Worm (Caenorhabditis elegans) whole organism, L1 larva: Measurements from ENCODE around the gene gur-3.

Source experiments
- Y116A8C.19 ChIP-seq: sonication (generic microtip); optimal IDR thresholded peaks from 2 replicates; lab custom pipeline; 2016; ENCODE audit warnings: missing compliant biosample characterization, missing genetic modification characterization, borderline replicate concordance
- aly-2 ChIP-seq: fragments of 150-350 bp; optimal IDR thresholded peaks from 2 replicates; lab custom pipeline; 2014; ENCODE audit warnings: missing biosample characterization, missing genetic modification characterization
- ceh-8 ChIP-seq: fragments of 200-800 bp; sonication (Bioruptor generic); optimal IDR thresholded peaks from 2 replicates; lab custom pipeline; 2018; ENCODE audit warnings: mild to moderate bottlenecking, missing genetic modification characterization, moderate library complexity, missing compliant biosample characterization
- dpl-1 ChIP-seq, 3 experiments: fragments of 150-350 bp in 2 of 3; sonication (generic microtip) in 1 of 3; optimal IDR thresholded peaks; 2 replicates each; lab custom pipeline; 2014 to 2017; ENCODE audit warnings: missing biosample characterization in 3 of 3, missing genetic modification characterization in 3 of 3, missing genetic modification reagents in 3 of 3
- elt-3 ChIP-seq, 6 experiments: fragments of 150-350 bp in 1 of 6; sonication (generic microtip); optimal IDR thresholded peaks; 2 replicates each; lab custom pipeline; 2017 to 2018; ENCODE audit warnings: missing biosample characterization in 6 of 6, missing genetic modification characterization in 6 of 6, inconsistent platforms in 1 of 6
- lir-3 ChIP-seq: sonication (generic microtip); optimal IDR thresholded peaks from 2 replicates; lab custom pipeline; 2016; ENCODE audit warnings: mild to moderate bottlenecking, missing genetic modification characterization, moderate library complexity, missing compliant biosample characterization; ENCODE audit not compliant: poor library complexity
- lsy-2 ChIP-seq, 2 experiments: fragments of 150-350 bp; optimal IDR thresholded peaks; 2 replicates each; lab custom pipeline; 2014; ENCODE audit warnings: missing biosample characterization in 2 of 2, missing genetic modification characterization in 2 of 2
- nhr-11 ChIP-seq: fragments of 150-350 bp; optimal IDR thresholded peaks from 2 replicates; lab custom pipeline; 2014; ENCODE audit warnings: missing biosample characterization, missing genetic modification characterization
- nhr-12 ChIP-seq: sonication (generic microtip); optimal IDR thresholded peaks from 2 replicates; lab custom pipeline; 2017; ENCODE audit warnings: missing biosample characterization, missing genetic modification characterization
- nhr-76 ChIP-seq: sonication (generic microtip); optimal IDR thresholded peaks from 2 replicates; lab custom pipeline; 2017; ENCODE audit warnings: missing biosample characterization, missing genetic modification characterization
- pag-3 ChIP-seq: sonication (generic microtip); optimal IDR thresholded peaks from 2 replicates; lab custom pipeline; 2017; ENCODE audit warnings: missing genetic modification characterization, mild to moderate bottlenecking, missing compliant biosample characterization, antibody characterized with exemption, borderline replicate concordance; ENCODE audit not compliant: insufficient read depth
- pqm-1 ChIP-seq: sonication (generic microtip); optimal IDR thresholded peaks from 3 replicates; lab custom pipeline; 2017; ENCODE audit warnings: missing biosample characterization, missing genetic modification characterization
- sup-37 ChIP-seq: fragments of 200-800 bp; sonication (Bioruptor generic); optimal IDR thresholded peaks from 2 replicates; lab custom pipeline; 2018; ENCODE audit warnings: mild to moderate bottlenecking, missing genetic modification characterization, missing compliant biosample characterization
- unc-62 ChIP-seq: fragments of 150-350 bp; optimal IDR thresholded peaks from 2 replicates; lab custom pipeline; 2014; ENCODE audit warnings: missing biosample characterization, missing genetic modification reagents, missing genetic modification characterization

- TF ChIP-seq ceh-8 (GFP tag; lab: Kevin White, UChicago) (no peak), sup-37 (no peak), pqm-1 (no peak), pag-3 (tag; lab: Kevin White, UChicago) (no peak), lir-3 (tag; lab: Kevin White, UChicago) (no peak), lsy-2 (tag; optimal IDR thresholded peaks at IDR 0.05; lab: Kevin White, UChicago) (no peak), dpl-1 (GFP tag; optimal IDR thresholded peaks at IDR 0.05; lab: Kevin White, UChicago) (no peak), unc-62 (GFP tag; lab: Kevin White, UChicago) (no peak), nhr-11 (tag; lab: Kevin White, UChicago) (no peak), Y116A8C.19 (tag; lab: Kevin White, UChicago) (no peak), elt-3 (tag; optimal IDR thresholded peaks at IDR 0.05; lab: Kevin White, UChicago) (no peak), aly-2 (no peak), nhr-12 (no peak), nhr-76 (tag; lab: Kevin White, UChicago) (no peak)
These were observed 38.6 kb upstream of the gur-3 start, which contains the start of gene C39B10.4 for ce11 chrX:10444705-10445104.
